Worm (Caenorhabditis elegans) whole organism, midembryonic: ENCODE results near the gene srg-48.
A peak's percentile ranks its signal among the peaks of the same experiment; 100 is the strongest.

Experiments
- T22C8.4 ChIP-seq: fragments of 200-800 bp; sonication (Bioruptor generic); IDR thresholded peaks from 2 replicates; pipeline ENCODE4 v1.3.6; 2022; ENCODE audit warnings: missing genetic modification characterization, missing compliant biosample characterization
- cog-1 ChIP-seq: sonication (generic microtip); optimal IDR thresholded peaks from 2 replicates; lab custom pipeline; 2016; ENCODE audit warnings: missing genetic modification characterization, missing compliant biosample characterization
- flt-1 ChIP-seq: fragments of 200-800 bp; sonication (Bioruptor generic); IDR thresholded peaks from 2 replicates; pipeline ENCODE4 v1.3.6; 2022; ENCODE audit warnings: missing genetic modification characterization, missing compliant biosample characterization
- klf-2 ChIP-seq: fragments of 200-800 bp; sonication (Bioruptor generic); conservative IDR thresholded peaks from 2 replicates; pipeline ENCODE4 v1.3.6; 2022; ENCODE audit warnings: missing genetic modification reagents, missing genetic modification characterization, missing compliant biosample characterization
- med-1 ChIP-seq: sonication (generic microtip); optimal IDR thresholded peaks from 2 replicates; lab custom pipeline; 2017; ENCODE audit warnings: missing genetic modification characterization, mild to moderate bottlenecking, missing compliant biosample characterization, antibody characterized with exemption, missing genetic modification reagents; ENCODE audit not compliant: insufficient read depth
- ref-1 ChIP-seq: fragments of 200-800 bp; sonication (Bioruptor generic); conservative IDR thresholded peaks from 2 replicates; pipeline ENCODE4 v1.3.6; 2022; ENCODE audit warnings: missing genetic modification reagents, missing genetic modification characterization, missing compliant biosample characterization
- tab-1 ChIP-seq: fragments of 200-800 bp; sonication (Bioruptor generic); IDR thresholded peaks from 2 replicates; pipeline ENCODE4 v1.3.6; 2022; ENCODE audit warnings: missing genetic modification characterization, missing compliant biosample characterization
- ztf-23 ChIP-seq: fragments of 200-800 bp; sonication (Bioruptor generic); IDR thresholded peaks from 2 replicates; pipeline ENCODE4 v1.3.6; 2022; ENCODE audit warnings: missing genetic modification reagents, missing genetic modification characterization, missing compliant biosample characterization
- ztf-29 ChIP-seq: fragments of 200-800 bp; sonication (Bioruptor generic); IDR thresholded peaks from 2 replicates; pipeline ENCODE4 v1.3.6; 2022; ENCODE audit warnings: missing genetic modification reagents, missing genetic modification characterization, missing compliant biosample characterization

Gene srg-48

ce11 chrIV:7051515-7051914, 20.7 kb upstream of the srg-48 start:
- no peak for TF ChIP-seq klf-2 (GFP tag; lab: Robert Waterston, UW)
- TF ChIP-seq med-1 (GFP tag; lab: Kevin White, UChicago) = no peak
- TF ChIP-seq ztf-23 (GFP tag; lab: Robert Waterston, UW) = no peak
- no peak for TF ChIP-seq cog-1 (tag; lab: Kevin White, UChicago)
- TF ChIP-seq tab-1 (GFP tag; lab: Robert Waterston, UW) = no peak
- no peak for TF ChIP-seq ref-1
- TF ChIP-seq flt-1 = no peak
- no peak for TF ChIP-seq ztf-29 (GFP tag; lab: Robert Waterston, UW)
- TF ChIP-seq T22C8.4 (GFP tag; lab: Robert Waterston, UW) = no peak

ce11 chrIV:7052135-7052534, 20.1 kb upstream of the srg-48 start:
- TF ChIP-seq ref-1 (no peak), flt-1 (no peak), med-1 (GFP tag; lab: Kevin White, UChicago) (no peak), ztf-29 (GFP tag; lab: Robert Waterston, UW) (no peak), ztf-23 (GFP tag; lab: Robert Waterston, UW) (no peak), T22C8.4 (GFP tag; lab: Robert Waterston, UW) (no peak), tab-1 (GFP tag; lab: Robert Waterston, UW) (no peak), cog-1 (tag; lab: Kevin White, UChicago) (no peak)

- TF ChIP-seq ztf-29 (GFP tag; lab: Robert Waterston, UW) (no peak), flt-1 (no peak), tab-1 (GFP tag; lab: Robert Waterston, UW) (no peak), ztf-23 (GFP tag; lab: Robert Waterston, UW) (no peak), ref-1 (no peak), cog-1 (tag; lab: Kevin White, UChicago) (no peak), T22C8.4 (GFP tag; lab: Robert Waterston, UW) (no peak), med-1 (GFP tag; lab: Kevin White, UChicago) (no peak), klf-2 (GFP tag; lab: Robert Waterston, UW) (no peak)
Measured at ce11 chrIV:7057677-7058076, 14.5 kb upstream of the srg-48 start, which contains the start of gene srx-50. Gene srx-50 (plus strand): TSS chrIV:7057977.

ce11 chrIV:7062697-7063096, 9.5 kb upstream of the srg-48 start:
- TF ChIP-seq tab-1 (GFP tag; lab: Robert Waterston, UW) (no peak), flt-1 (no peak), med-1 (GFP tag; lab: Kevin White, UChicago) (no peak), T22C8.4 (GFP tag; lab: Robert Waterston, UW) (no peak), cog-1 (tag; lab: Kevin White, UChicago) (no peak), ztf-29 (GFP tag; lab: Robert Waterston, UW) (no peak), klf-2 (GFP tag; lab: Robert Waterston, UW) (no peak), ref-1 (no peak), ztf-23 (GFP tag; lab: Robert Waterston, UW) (no peak)

DNA sequence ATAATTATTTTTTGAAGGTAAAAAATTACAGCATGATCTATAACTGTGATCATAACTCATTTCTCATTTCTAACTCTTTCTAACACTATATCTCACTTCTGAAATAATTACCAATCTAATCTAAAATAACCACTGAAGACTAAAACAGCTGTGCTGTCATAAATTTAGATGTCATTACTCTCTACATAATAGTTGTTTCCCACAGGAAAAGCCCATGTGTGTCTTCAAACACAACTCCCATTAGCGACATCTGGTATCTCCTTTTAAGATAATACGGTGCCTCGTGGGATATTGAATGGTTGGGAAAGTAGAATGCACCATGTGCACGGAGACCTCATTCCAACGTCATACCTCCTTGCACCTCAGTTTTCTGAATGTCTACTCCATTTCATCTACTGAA, 7.2 kb upstream of the srg-48 start, which contains the start of gene Y43B11AL.1:
Gene Y43B11AL.1, plus strand, starts transcription at position 301 of the 400 bp plus-strand sequence.
- no peak for TF ChIP-seq tab-1 (GFP tag; lab: Robert Waterston, UW)
- TF ChIP-seq klf-2 (GFP tag; lab: Robert Waterston, UW) = no peak
- TF ChIP-seq med-1 (GFP tag; lab: Kevin White, UChicago) = no peak
- TF ChIP-seq ref-1 = no peak
- TF ChIP-seq ztf-23 (GFP tag; lab: Robert Waterston, UW) = no peak
- TF ChIP-seq cog-1 (tag; lab: Kevin White, UChicago) = no peak

- TF ChIP-seq ztf-23 (GFP tag; lab: Robert Waterston, UW) (no peak), med-1 (GFP tag; lab: Kevin White, UChicago) (no peak), T22C8.4 (GFP tag; lab: Robert Waterston, UW) (no peak), ztf-29 (GFP tag; lab: Robert Waterston, UW) (no peak), klf-2 (GFP tag; lab: Robert Waterston, UW) (no peak), flt-1 (no peak), cog-1 (tag; lab: Kevin White, UChicago) (no peak), tab-1 (GFP tag; lab: Robert Waterston, UW) (no peak), ref-1 (no peak)
Measured at ce11 chrIV:7067446-7067845, 4.8 kb upstream of the srg-48 start.

DNA sequence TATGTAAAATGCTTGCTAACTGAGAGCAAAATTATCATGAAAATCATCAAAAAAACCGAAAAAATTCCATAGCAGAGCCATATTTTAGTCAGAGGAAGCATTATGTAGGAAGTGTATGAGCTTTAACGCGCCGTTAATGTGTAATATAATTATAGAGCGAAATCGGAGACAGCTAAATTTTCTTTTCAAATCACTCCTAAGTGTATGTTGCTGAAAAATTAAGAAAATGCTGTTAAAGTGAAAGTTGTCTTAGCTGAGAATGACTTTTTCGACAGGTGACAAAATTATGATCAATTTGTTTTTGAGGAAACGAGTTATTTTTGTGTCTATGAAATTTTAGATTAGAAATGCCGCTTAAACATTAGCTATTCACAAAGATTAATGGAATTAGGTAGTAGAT, 2.9 kb downstream of the srg-48 start, which contains the start of gene srg-50:
Gene srg-50, minus strand, starts transcription at position 101 of the 400 bp plus-strand sequence.
- TF ChIP-seq med-1 (GFP tag; lab: Kevin White, UChicago) (no peak), flt-1 (no peak), tab-1 (GFP tag; lab: Robert Waterston, UW) (no peak), T22C8.4 (GFP tag; lab: Robert Waterston, UW) (no peak), klf-2 (GFP tag; lab: Robert Waterston, UW) (no peak), cog-1 (tag; lab: Kevin White, UChicago) (no peak), ztf-23 (GFP tag; lab: Robert Waterston, UW) (no peak), ref-1 (no peak), ztf-29 (GFP tag; lab: Robert Waterston, UW) (no peak)

ce11 chrIV:7081214-7081613, 9.0 kb downstream of the srg-48 start, which contains the start of gene Y43B11AR.1:
Gene Y43B11AR.1 (plus strand): TSS chrIV:7081514.
- no peak for TF ChIP-seq cog-1 (tag; lab: Kevin White, UChicago)
- TF ChIP-seq T22C8.4 (GFP tag; lab: Robert Waterston, UW) = no peak
- no peak for TF ChIP-seq ztf-23 (GFP tag; lab: Robert Waterston, UW)
- TF ChIP-seq tab-1 (GFP tag; lab: Robert Waterston, UW) = no peak
- TF ChIP-seq ztf-29 (GFP tag; lab: Robert Waterston, UW) = no peak
- TF ChIP-seq med-1 (GFP tag; lab: Kevin White, UChicago) = no peak
- TF ChIP-seq ref-1 = no peak
- no peak for TF ChIP-seq klf-2 (GFP tag; lab: Robert Waterston, UW)
- no peak for TF ChIP-seq flt-1

- peak; percentile 32; the same call in 1 of the 2 replicates for TF ChIP-seq flt-1
- TF ChIP-seq klf-2 (GFP tag; lab: Robert Waterston, UW) = no peak
Measured at ce11 chrIV:7083382-7083784, 11.2 kb downstream of the srg-48 start, which contains the start of gene Y43B11AR.3. Gene Y43B11AR.3 (minus strand): TSS chrIV:7083716.
